Fruit fly (Drosophila melanogaster): ENCODE measurements around the gene Hsp67Bc.

The Hsp67Bc gene

DNA sequence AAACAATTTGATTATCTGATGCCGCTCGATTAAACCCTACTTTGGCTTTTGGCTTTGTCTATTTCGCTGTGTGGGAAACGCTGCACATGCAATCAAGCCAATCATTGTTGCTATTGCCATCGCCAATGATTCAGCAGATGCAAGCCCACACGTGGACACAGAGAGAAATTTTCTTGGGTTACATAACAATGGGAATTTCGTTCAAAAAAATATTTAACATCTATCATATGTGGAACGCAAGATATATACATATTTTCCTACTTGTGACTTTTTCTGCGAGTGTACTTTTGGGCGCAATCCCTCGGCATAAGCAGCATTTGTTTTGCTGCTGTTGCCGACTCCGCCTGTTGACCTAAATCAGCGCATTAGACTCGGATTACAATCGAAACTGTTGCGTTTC is 47.0 kb upstream of the Hsp67Bc start (continued):
- no peak for TF ChIP-seq Dfd (GFP tag; optimal IDR thresholded peaks at IDR 0.05)
- no peak for TF ChIP-seq CG3065 (GFP tag; optimal IDR thresholded peaks at IDR 0.05)
- no peak for TF ChIP-seq al (GFP tag; IDR thresholded peaks at IDR 0.05)
- TF ChIP-seq sens (GFP tag), result no peak
- TF ChIP-seq ato (GFP tag; IDR thresholded peaks at IDR 0.05; ENCODE audit: partially characterized antibody), result no peak
- no peak for TF ChIP-seq kay (GFP tag; optimal IDR thresholded peaks at IDR 0.05)
- no peak for TF ChIP-seq Gug (GFP tag; IDR thresholded peaks at IDR 0.05)
- TF ChIP-seq CG14965 (GFP tag; optimal IDR thresholded peaks at IDR 0.05; ENCODE audit: borderline replicate concordance), result no peak
- TF ChIP-seq psq (GFP tag; optimal IDR thresholded peaks at IDR 0.05), result no peak
- no peak for TF ChIP-seq Ssrp (tag; optimal IDR thresholded peaks at IDR 0.05)
- TF ChIP-seq zf30C (GFP tag; optimal IDR thresholded peaks at IDR 0.05), result no peak
- TF ChIP-seq CG6813 (GFP tag; optimal IDR thresholded peaks at IDR 0.05), result no peak
- no peak for TF ChIP-seq Gsc (GFP tag; IDR thresholded peaks at IDR 0.05)
- no peak for TF ChIP-seq CG6683 (GFP tag; optimal IDR thresholded peaks at IDR 0.05)
- no peak for TF ChIP-seq CG31224 (GFP tag; IDR thresholded peaks at IDR 0.05)
- TF ChIP-seq nerfin-2 (GFP tag; IDR thresholded peaks at IDR 0.05; ENCODE audit: partially characterized antibody), result no peak
- TF ChIP-seq nmo (GFP tag; optimal IDR thresholded peaks at IDR 0.05), result no peak
- no peak for TF ChIP-seq phol (tag; optimal IDR thresholded peaks at IDR 0.05)
- no peak for TF ChIP-seq twi (tag; optimal IDR thresholded peaks at IDR 0.05)
- no peak for TF ChIP-seq Dbx (GFP tag; IDR thresholded peaks at IDR 0.05)
- no peak for TF ChIP-seq Atf3 (GFP tag; optimal IDR thresholded peaks at IDR 0.05)
- TF ChIP-seq Lim3 (GFP tag; IDR thresholded peaks at IDR 0.05), result no peak
- no peak for TF ChIP-seq CG13624 (GFP tag; optimal IDR thresholded peaks at IDR 0.05)
- TF ChIP-seq CG11093 (GFP tag; IDR thresholded peaks at IDR 0.05), result no peak
- TF ChIP-seq CG11456 (GFP tag; IDR thresholded peaks at IDR 0.05), result no peak
- peak; percentile 11; the same call in 1 of the 2 replicates for TF ChIP-seq lmd (GFP tag; IDR thresholded peaks at IDR 0.05)
- no peak for TF ChIP-seq Spps (tag; optimal IDR thresholded peaks at IDR 0.05)
- 0 out of 3 replicates have a peak, but pooled peaks have one; percentile 25 for TF ChIP-seq sr (GFP tag; IDR thresholded peaks at IDR 0.05)
- no peak for TF ChIP-seq Dip3 (GFP tag; optimal IDR thresholded peaks at IDR 0.05)
- TF ChIP-seq bowl (GFP tag; IDR thresholded peaks at IDR 0.05), result no peak
- 0 out of 3 replicates have a peak, but pooled peaks have one; percentile 23 for TF ChIP-seq row (GFP tag; IDR thresholded peaks at IDR 0.05)
- TF ChIP-seq mirr (GFP tag; optimal IDR thresholded peaks at IDR 0.05), result no peak
- no peak for TF ChIP-seq Sry-β (GFP tag; optimal IDR thresholded peaks at IDR 0.05)
- TF ChIP-seq ATbp (GFP tag; optimal IDR thresholded peaks at IDR 0.05), result no peak
- no peak for TF ChIP-seq pnt (GFP tag; optimal IDR thresholded peaks at IDR 0.05)
- TF ChIP-seq luna (GFP tag; optimal IDR thresholded peaks at IDR 0.05), result no peak
- TF ChIP-seq CG5953 (GFP tag; IDR thresholded peaks at IDR 0.05), result 0 out of 2 replicates have a peak, but pooled peaks have one; percentile 50
- TF ChIP-seq CG6654 (GFP tag; optimal IDR thresholded peaks at IDR 0.05), result no peak
- no peak for TF ChIP-seq CG31441 (GFP tag; IDR thresholded peaks at IDR 0.05)
- no peak for TF ChIP-seq Nf-YA (GFP tag; IDR thresholded peaks at IDR 0.05)
- no peak for TF ChIP-seq CG12659 (GFP tag; optimal IDR thresholded peaks at IDR 0.05)
- no peak for TF ChIP-seq stc (GFP tag; IDR thresholded peaks at IDR 0.05)
- TF ChIP-seq CG4617 (GFP tag; optimal IDR thresholded peaks at IDR 0.05; ENCODE audit: borderline replicate concordance), result no peak

DNA sequence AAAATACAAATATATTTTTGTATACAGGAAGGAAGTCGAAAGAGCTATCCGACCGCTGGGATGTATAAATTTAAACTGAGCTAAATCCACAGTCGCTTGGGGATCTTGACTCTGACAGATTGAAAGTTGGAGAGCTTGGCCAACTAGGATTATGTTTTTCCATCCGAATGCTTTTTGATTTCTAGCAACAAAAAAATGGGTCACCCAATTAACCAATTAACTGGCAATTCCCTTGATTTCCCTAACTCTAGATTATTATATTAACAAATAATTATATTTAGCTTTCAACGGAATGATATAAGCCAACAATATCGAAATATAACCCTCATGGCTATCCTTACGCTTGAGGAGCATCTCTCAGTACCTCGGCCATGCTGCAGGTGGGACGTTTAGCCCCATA is 45.0 kb upstream of the Hsp67Bc start, which contains the start of gene CG3982:
CG3982 (minus strand) TSS at position 101 of the 400 bp plus-strand sequence.
- no peak for TF ChIP-seq bigmax (GFP tag; optimal IDR thresholded peaks at IDR 0.05)
- TF ChIP-seq slou (GFP tag; optimal IDR thresholded peaks at IDR 0.05), result no peak
- no peak for TF ChIP-seq CG30020 (tag; optimal IDR thresholded peaks at IDR 0.05)
- no peak for TF ChIP-seq chn (GFP tag; optimal IDR thresholded peaks at IDR 0.05)
- no peak for TF ChIP-seq Ada2b (GFP tag; IDR thresholded peaks at IDR 0.05)
- no peak for TF ChIP-seq ase (GFP tag; IDR thresholded peaks at IDR 0.05)
- no peak for TF ChIP-seq HLH54F (GFP tag; optimal IDR thresholded peaks at IDR 0.05)
- no peak for TF ChIP-seq Oaz (GFP tag; IDR thresholded peaks at IDR 0.05)
- TF ChIP-seq Dfd (GFP tag; optimal IDR thresholded peaks at IDR 0.05), result no peak
- no peak for TF ChIP-seq nau (GFP tag; optimal IDR thresholded peaks at IDR 0.05)
- no peak for TF ChIP-seq nerfin-1 (tag; optimal IDR thresholded peaks at IDR 0.05)
- TF ChIP-seq CG17802 (tag; optimal IDR thresholded peaks at IDR 0.05), result no peak
- TF ChIP-seq CG10431 (GFP tag; optimal IDR thresholded peaks at IDR 0.05), result no peak

Measured in whole organism, embryonic.